Fruit fly (Drosophila melanogaster) whole organism, embryonic: Measurements from ENCODE around the gene Tfb4.

Source experiments
- Antp ChIP-seq: fragments of 200-800 bp; sonication (Bioruptor generic); optimal IDR thresholded peaks from 3 replicates; lab custom pipeline; 2016; ENCODE audit warnings: missing biosample characterization, missing genetic modification characterization
- Bdp1 ChIP-seq: fragments of 200-800 bp; sonication (Bioruptor generic); optimal IDR thresholded peaks from 3 replicates; lab custom pipeline; 2016; ENCODE audit warnings: missing biosample characterization, missing genetic modification characterization
- Blimp-1 ChIP-seq: fragments of 200-800 bp; sonication (Bioruptor generic); optimal IDR thresholded peaks from 3 replicates; lab custom pipeline; 2018; ENCODE audit warnings: missing biosample characterization, missing genetic modification characterization, mild to moderate bottlenecking, moderate library complexity, missing genetic modification reagents
- CG1024 ChIP-seq: fragments of 200-800 bp; sonication (Bioruptor generic); IDR thresholded peaks from 2 replicates; pipeline ENCODE4 v1.3.6; 2022; ENCODE audit warnings: missing biosample characterization, missing genetic modification characterization
- CG10543 ChIP-seq: fragments of 200-800 bp; sonication (Bioruptor generic); optimal IDR thresholded peaks from 3 replicates; lab custom pipeline; 2017; ENCODE audit warnings: missing biosample characterization, mild to moderate bottlenecking, missing genetic modification characterization, moderate library complexity
- CG10654 ChIP-seq: fragments of 200-800 bp; sonication (Bioruptor generic); optimal IDR thresholded peaks from 2 replicates; lab custom pipeline; 2016; ENCODE audit warnings: missing biosample characterization, missing genetic modification characterization
- CG11723 ChIP-seq: fragments of 200-800 bp; sonication (Bioruptor generic); optimal IDR thresholded peaks from 2 replicates; lab custom pipeline; 2017; ENCODE audit warnings: missing biosample characterization, mild to moderate bottlenecking, missing genetic modification characterization
- CG14667 ChIP-seq: fragments of 200-800 bp; sonication (Bioruptor generic); IDR thresholded peaks from 2 replicates; pipeline ENCODE4 v1.3.6; 2022; ENCODE audit warnings: missing biosample characterization, missing genetic modification characterization
- CG16813 ChIP-seq: fragments of 200-800 bp; sonication (Bioruptor generic); IDR thresholded peaks from 3 replicates; pipeline ENCODE4 v1.3.6; 2022; ENCODE audit warnings: missing biosample characterization, missing genetic modification characterization; ENCODE audit not compliant: partially characterized antibody
- CG16863 ChIP-seq: fragments of 200-800 bp; sonication (Bioruptor generic); optimal IDR thresholded peaks from 3 replicates; lab custom pipeline; 2016; ENCODE audit warnings: missing biosample characterization, missing genetic modification characterization
- CG17385 ChIP-seq: fragments of 200-800 bp; sonication (Bioruptor generic); optimal IDR thresholded peaks from 3 replicates; lab custom pipeline; 2018; ENCODE audit warnings: missing biosample characterization, mild to moderate bottlenecking, missing genetic modification characterization
- CG2202 ChIP-seq: fragments of 200-800 bp; sonication (Bioruptor generic); optimal IDR thresholded peaks from 2 replicates; lab custom pipeline; 2018; ENCODE audit warnings: missing biosample characterization, mild to moderate bottlenecking, missing genetic modification characterization
- CG30431 ChIP-seq: fragments of 200-800 bp; sonication (Bioruptor generic); optimal IDR thresholded peaks from 2 replicates; lab custom pipeline; 2017; ENCODE audit warnings: missing biosample characterization, missing genetic modification characterization
- CG32532 ChIP-seq: fragments of 200-800 bp; sonication (Bioruptor generic); IDR thresholded peaks from 2 replicates; pipeline ENCODE4 v1.3.6; 2022; ENCODE audit warnings: missing biosample characterization, missing genetic modification characterization
- CG3726 ChIP-seq: fragments of 200-800 bp; sonication (Bioruptor generic); IDR thresholded peaks from 3 replicates; pipeline ENCODE4, ENCODE4 v1.3.6; 2022; ENCODE audit warnings: missing biosample characterization, missing genetic modification characterization
- CG4730 ChIP-seq: fragments of 200-800 bp; sonication (Bioruptor generic); IDR thresholded peaks from 2 replicates; pipeline ENCODE4 v1.3.6; 2022; ENCODE audit warnings: missing biosample characterization, missing genetic modification characterization
- CG6854 ChIP-seq: fragments of 200-800 bp; sonication (Bioruptor generic); optimal IDR thresholded peaks from 3 replicates; lab custom pipeline; 2017; ENCODE audit warnings: missing biosample characterization, mild to moderate bottlenecking, missing genetic modification characterization
- CG7839 ChIP-seq: fragments of 200-800 bp; sonication (Bioruptor generic); optimal IDR thresholded peaks from 3 replicates; lab custom pipeline; 2018; ENCODE audit warnings: missing biosample characterization, mild to moderate bottlenecking, missing genetic modification characterization, moderate library complexity
- CG9437 ChIP-seq: fragments of 200-800 bp; sonication (Bioruptor generic); optimal IDR thresholded peaks from 2 replicates; lab custom pipeline; 2018; ENCODE audit warnings: missing biosample characterization, mild to moderate bottlenecking, missing genetic modification characterization
- CoRest ChIP-seq: fragments of 200-800 bp; sonication (Bioruptor generic); optimal IDR thresholded peaks from 3 replicates; lab custom pipeline; 2018; ENCODE audit warnings: missing biosample characterization, mild to moderate bottlenecking, missing genetic modification characterization, moderate library complexity
- D ChIP-seq, 2 experiments: fragments of 200-800 bp in 1 of 2; fragments of >200 bp in 1 of 2; sonication (Bioruptor generic) in 1 of 2; optimal IDR thresholded peaks; 2 replicates in 1 of 2; 3 replicates in 1 of 2; lab custom pipeline; 2017; ENCODE audit warnings: mild to moderate bottlenecking in 1 of 2, missing biosample characterization in 1 of 2, missing genetic modification characterization in 1 of 2, missing genetic modification reagents in 1 of 2
- D19A ChIP-seq: fragments of 200-800 bp; optimal IDR thresholded peaks from 3 replicates; lab custom pipeline; 2019; ENCODE audit warnings: missing biosample characterization, mild to moderate bottlenecking, missing genetic modification characterization, moderate library complexity
- Eip74EF ChIP-seq, 2 experiments: fragments of 200-800 bp in 1 of 2; fragments of >200 bp in 1 of 2; sonication (Bioruptor generic) in 1 of 2; optimal IDR thresholded peaks; 2 replicates each; lab custom pipeline; 2017 to 2019; ENCODE audit warnings: missing biosample characterization in 2 of 2, missing genetic modification characterization in 2 of 2, mild to moderate bottlenecking in 1 of 2, moderate library complexity in 1 of 2
- Hey ChIP-seq: fragments of 200-800 bp; sonication (Bioruptor generic); optimal IDR thresholded peaks from 3 replicates; lab custom pipeline; 2018; ENCODE audit warnings: missing biosample characterization, mild to moderate bottlenecking, missing genetic modification characterization
- Jarid2 ChIP-seq: fragments of 200-800 bp; sonication (Bioruptor generic); optimal IDR thresholded peaks from 3 replicates; lab custom pipeline; 2017; ENCODE audit warnings: mild to moderate bottlenecking, missing biosample characterization, missing genetic modification reagents, missing genetic modification characterization
- Lhr ChIP-seq: fragments of 200-800 bp; sonication (Bioruptor generic); optimal IDR thresholded peaks from 3 replicates; lab custom pipeline; 2017; ENCODE audit warnings: mild to moderate bottlenecking, missing biosample characterization, missing genetic modification reagents, missing genetic modification characterization
- Mes4 ChIP-seq: fragments of 200-800 bp; sonication (Bioruptor generic); optimal IDR thresholded peaks from 2 replicates; lab custom pipeline; 2016; ENCODE audit warnings: missing biosample characterization, missing genetic modification characterization
- Pdp1 ChIP-seq, 2 experiments: fragments of 200-800 bp; sonication (Bioruptor generic); optimal IDR thresholded peaks; 3 replicates each; lab custom pipeline; 2016; ENCODE audit warnings: missing biosample characterization in 2 of 2, missing genetic modification characterization in 2 of 2, mild to moderate bottlenecking in 1 of 2, moderate library complexity in 1 of 2
- bbx ChIP-seq: fragments of 200-800 bp; sonication (Bioruptor generic); IDR thresholded peaks from 2 replicates; pipeline ENCODE4 v1.3.6; 2022; ENCODE audit warnings: missing biosample characterization, missing genetic modification characterization; ENCODE audit not compliant: partially characterized antibody
- bigmax ChIP-seq: fragments of 200-800 bp; sonication (Bioruptor generic); optimal IDR thresholded peaks from 2 replicates; lab custom pipeline; 2018; ENCODE audit warnings: missing biosample characterization, mild to moderate bottlenecking, missing genetic modification characterization
- btn ChIP-seq: fragments of 200-800 bp; sonication (Bioruptor generic); optimal IDR thresholded peaks from 2 replicates; lab custom pipeline; 2016; ENCODE audit warnings: missing biosample characterization, missing genetic modification characterization
- crc ChIP-seq: fragments of 200-800 bp; sonication (Bioruptor generic); optimal IDR thresholded peaks from 2 replicates; lab custom pipeline; 2016; ENCODE audit warnings: missing biosample characterization, missing genetic modification characterization
- dati ChIP-seq: fragments of 200-800 bp; sonication (Bioruptor generic); IDR thresholded peaks from 2 replicates; pipeline ENCODE4 v1.3.6; 2022; ENCODE audit warnings: missing biosample characterization, missing genetic modification characterization
- ems ChIP-seq: fragments of 200-800 bp; sonication (Bioruptor generic); optimal IDR thresholded peaks from 3 replicates; lab custom pipeline; 2016; ENCODE audit warnings: missing biosample characterization, missing genetic modification characterization
- ewg ChIP-seq: fragments of 200-800 bp; sonication (Bioruptor generic); optimal IDR thresholded peaks from 3 replicates; lab custom pipeline; 2017; ENCODE audit warnings: mild to moderate bottlenecking, missing biosample characterization, missing genetic modification reagents, missing genetic modification characterization
- exex ChIP-seq: fragments of 200-800 bp; sonication (Bioruptor generic); optimal IDR thresholded peaks from 4 replicates; lab custom pipeline; 2018; ENCODE audit warnings: missing biosample characterization, mild to moderate bottlenecking, missing genetic modification characterization, moderate library complexity
- grn ChIP-seq: fragments of 200-800 bp; sonication (Bioruptor generic); optimal IDR thresholded peaks from 3 replicates; lab custom pipeline; 2017; ENCODE audit warnings: missing biosample characterization, missing genetic modification characterization
- gsb-n ChIP-seq: fragments of 200-800 bp; sonication (Bioruptor generic); optimal IDR thresholded peaks from 3 replicates; lab custom pipeline; 2018; ENCODE audit warnings: missing biosample characterization, mild to moderate bottlenecking, missing genetic modification characterization
- ken ChIP-seq: fragments of 200-800 bp; sonication (Bioruptor generic); IDR thresholded peaks from 3 replicates; pipeline ENCODE4 v1.3.6; 2022; ENCODE audit warnings: missing biosample characterization, missing genetic modification characterization
- klu ChIP-seq: fragments of 200-800 bp; sonication (Bioruptor generic); IDR thresholded peaks from 2 replicates; pipeline ENCODE4 v1.3.6; 2022; ENCODE audit warnings: missing biosample characterization, missing genetic modification characterization
- lab ChIP-seq: fragments of 200-800 bp; sonication (Bioruptor generic); optimal IDR thresholded peaks from 3 replicates; lab custom pipeline; 2017; ENCODE audit warnings: missing biosample characterization, missing genetic modification characterization, mild to moderate bottlenecking, moderate library complexity, missing genetic modification reagents
- nerfin-1 ChIP-seq: fragments of 200-800 bp; sonication (Bioruptor generic); optimal IDR thresholded peaks from 3 replicates; lab custom pipeline; 2019; ENCODE audit warnings: missing biosample characterization, mild to moderate bottlenecking, missing genetic modification characterization, moderate library complexity
- pho ChIP-seq: fragments of 200-800 bp; sonication (Bioruptor generic); optimal IDR thresholded peaks from 2 replicates; lab custom pipeline; 2016; ENCODE audit warnings: missing biosample characterization, missing genetic modification characterization
- pnt ChIP-seq: fragments of 200-800 bp; sonication (Bioruptor generic); optimal IDR thresholded peaks from 3 replicates; lab custom pipeline; 2016; ENCODE audit warnings: missing biosample characterization, missing genetic modification characterization
- sob ChIP-seq: fragments of 200-800 bp; sonication (Bioruptor generic); IDR thresholded peaks from 2 replicates; pipeline ENCODE4 v1.3.6; 2022; ENCODE audit warnings: missing biosample characterization, missing genetic modification characterization
- toy ChIP-seq: fragments of 200-800 bp; sonication (Bioruptor generic); IDR thresholded peaks from 2 replicates; pipeline ENCODE4 v1.3.6; 2022; ENCODE audit warnings: missing biosample characterization, missing genetic modification characterization
- wek ChIP-seq: fragments of 200-800 bp; sonication (Bioruptor generic); optimal IDR thresholded peaks from 3 replicates; lab custom pipeline; 2018; ENCODE audit warnings: missing biosample characterization, mild to moderate bottlenecking, missing genetic modification characterization, moderate library complexity

The Tfb4 gene

DNA sequence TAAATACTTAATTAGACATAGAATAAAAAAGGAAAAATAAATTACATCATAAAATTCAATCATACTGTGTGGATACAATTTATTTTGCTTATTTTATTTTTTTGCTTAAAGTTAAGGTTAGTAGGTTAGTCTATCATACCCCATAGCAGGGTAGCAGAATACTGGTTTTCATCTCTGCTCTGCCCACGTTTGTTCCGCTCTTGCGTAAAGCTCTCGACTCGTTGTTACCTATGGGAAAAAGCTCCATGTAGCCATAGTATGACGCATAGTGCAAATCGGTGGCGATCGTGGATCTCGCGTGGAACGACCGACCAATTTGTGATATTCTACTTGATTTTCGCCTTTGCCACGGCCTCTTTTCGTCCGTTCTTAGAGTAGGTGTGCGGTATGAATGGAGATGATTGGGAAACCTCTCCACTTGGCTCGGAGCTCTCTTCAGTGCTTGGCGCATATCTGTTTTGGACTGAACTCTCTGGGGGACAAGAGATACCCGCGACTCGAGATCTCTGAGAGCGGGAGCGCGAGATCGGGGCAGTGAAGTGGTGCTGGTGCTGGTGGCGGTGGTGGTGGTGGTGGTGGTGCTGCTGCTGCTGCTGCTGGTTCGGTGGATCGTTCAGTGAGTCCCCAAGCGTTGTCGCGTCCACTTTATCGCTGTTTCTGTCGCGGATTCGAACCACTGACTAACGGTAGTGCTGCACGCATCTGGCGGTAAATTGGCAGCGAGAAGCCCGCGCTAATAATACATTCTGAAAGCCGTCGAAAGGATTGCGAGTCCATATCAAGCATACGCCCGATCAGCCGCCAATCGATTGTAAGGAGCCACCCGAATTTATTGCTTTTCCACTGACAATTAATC is 35.4 kb upstream of the Tfb4 start, which contains the start of gene CG5001 (continued):
- TF ChIP-seq nerfin-1 (tag; lab: Kevin White, UChicago) (peak; percentile 86), CG11723 (GFP tag; lab: Kevin White, UChicago) (no peak), Bdp1 (peak; percentile 28), CG10654 (GFP tag; lab: Kevin White, UChicago) (peak; percentile 74), CG3726 (GFP tag; lab: Robert Waterston, UW) (peak; percentile 64; the same call in 2 of the 3 replicates), D19A (tag; lab: Kevin White, UChicago) (peak; percentile 82), ewg (GFP tag; lab: Kevin White, UChicago) (peak; percentile 68), D (optimal IDR thresholded peaks at IDR 0.05; lab: Kevin White, UChicago) (no peak), D (GFP tag; optimal IDR thresholded peaks at IDR 0.05; lab: Kevin White, UChicago) (no peak), dati (GFP tag; lab: Robert Waterston, UW) (no peak), CG7839 (peak; percentile 91), klu (GFP tag; lab: Robert Waterston, UW) (peak; percentile 82), Hey (no peak), lab (GFP tag; lab: Kevin White, UChicago) (peak; percentile 94), CG17385 (GFP tag; lab: Kevin White, UChicago) (peak; percentile 77), ems (peak; percentile 75), CG32532 (GFP tag; lab: Robert Waterston, UW) (peak; percentile 95), btn (peak; percentile 25), grn (no peak), wek (GFP tag; lab: Kevin White, UChicago) (no peak), Blimp-1 (GFP tag; lab: Kevin White, UChicago) (peak; percentile 92), CG4730 (peak; percentile 82), CG16863 (peak; percentile 60), ken (GFP tag; lab: Robert Waterston, UW) (peak; percentile 63; the same call in 1 of the 3 replicates), Mes4 (GFP tag; lab: Kevin White, UChicago) (peak; percentile 58), Jarid2 (GFP tag; lab: Kevin White, UChicago) (peak; percentile 83), toy (GFP tag; lab: Robert Waterston, UW) (peak; percentile 72), Eip74EF (GFP tag; optimal IDR thresholded peaks at IDR 0.05; lab: Kevin White, UChicago) (peak in 1 of 2 experiments; percentile 85), sob (GFP tag; lab: Robert Waterston, UW) (peak; percentile 88), CG2202 (tag; lab: Kevin White, UChicago) (peak; percentile 68), Lhr (GFP tag; lab: Kevin White, UChicago) (peak; percentile 19), pnt (GFP tag; lab: Kevin White, UChicago) (peak; percentile 50), bigmax (GFP tag; lab: Kevin White, UChicago) (no peak), crc (peak; percentile 34), CG9437 (GFP tag; lab: Kevin White, UChicago) (peak; percentile 64), CG10543 (GFP tag; lab: Kevin White, UChicago) (peak; percentile 77), CG14667 (GFP tag; lab: Robert Waterston, UW) (peak; percentile 78), CG30431 (GFP tag; lab: Kevin White, UChicago) (peak; percentile 39), exex (tag; lab: Kevin White, UChicago) (peak; percentile 51), pho (GFP tag; lab: Kevin White, UChicago) (peak; percentile 69), Pdp1 (GFP tag; optimal IDR thresholded peaks at IDR 0.05; lab: Kevin White, UChicago) (peak; percentile 62 to 90), CoRest (tag; lab: Kevin White, UChicago) (peak; percentile 89), Antp (GFP tag; lab: Kevin White, UChicago) (peak; percentile 77), CG1024 (GFP tag; lab: Robert Waterston, UW) (peak; percentile 79), bbx (GFP tag; lab: Robert Waterston, UW) (no peak), gsb-n (tag; lab: Kevin White, UChicago) (peak; percentile 88), CG6854 (GFP tag; lab: Kevin White, UChicago) (peak; percentile 61), CG16813 (peak; percentile 35; the same call in 1 of the 3 replicates)
